Worm (Caenorhabditis elegans) whole organism, young adult: Measurements from ENCODE around the gene str-125.

Experiments used
- F23B12.7 ChIP-seq: sonication (generic microtip); optimal IDR thresholded peaks from 2 replicates; lab custom pipeline; 2017; ENCODE audit warnings: missing genetic modification characterization, mild to moderate bottlenecking, missing compliant biosample characterization, antibody characterized with exemption, moderate library complexity; ENCODE audit not compliant: insufficient read depth
- F49E8.2 ChIP-seq: sonication (generic microtip); optimal IDR thresholded peaks from 3 replicates; lab custom pipeline; 2017; ENCODE audit warnings: missing genetic modification characterization, mild to moderate bottlenecking, missing compliant biosample characterization, antibody characterized with exemption, moderate library complexity; ENCODE audit not compliant: insufficient read depth
- ama-1 ChIP-seq, 3 experiments: fragments of 150-350 bp in 1 of 3; sonication (generic microtip) in 2 of 3; optimal IDR thresholded peaks; 2 replicates each; lab custom pipeline; 2014 to 2018; ENCODE audit warnings: missing biosample characterization in 2 of 3, missing genetic modification characterization in 2 of 3, missing genetic modification reagents in 2 of 3
- ceh-40 ChIP-seq: fragments of 200-800 bp; sonication (Bioruptor generic); IDR thresholded peaks from 2 replicates; pipeline ENCODE4 v1.3.6; 2022; ENCODE audit warnings: missing genetic modification characterization, missing compliant biosample characterization
- ceh-58 ChIP-seq: fragments of 200-800 bp; sonication (Bioruptor generic); IDR thresholded peaks from 2 replicates; pipeline ENCODE4 v1.3.6; 2022; ENCODE audit warnings: missing genetic modification characterization, missing compliant biosample characterization
- efl-1 ChIP-seq: fragments of 150-350 bp; optimal IDR thresholded peaks from 2 replicates; lab custom pipeline; 2014; ENCODE audit warnings: missing biosample characterization, missing genetic modification reagents, missing genetic modification characterization
- egl-44 ChIP-seq: fragments of 200-800 bp; sonication (Bioruptor generic); IDR thresholded peaks from 2 replicates; pipeline ENCODE4 v1.3.6; 2022; ENCODE audit warnings: missing genetic modification reagents, missing genetic modification characterization, missing compliant biosample characterization
- fkh-3 ChIP-seq: sonication (generic microtip); optimal IDR thresholded peaks from 2 replicates; lab custom pipeline; 2016; ENCODE audit warnings: mild to moderate bottlenecking, missing genetic modification characterization, missing compliant biosample characterization
- hlh-26 ChIP-seq: fragments of 200-800 bp; sonication (Bioruptor generic); conservative IDR thresholded peaks from 2 replicates; pipeline ENCODE4 v1.3.6; 2022; ENCODE audit warnings: missing genetic modification reagents, missing genetic modification characterization, missing compliant biosample characterization
- nhr-80 ChIP-seq: sonication (generic microtip); optimal IDR thresholded peaks from 2 replicates; lab custom pipeline; 2016; ENCODE audit warnings: missing genetic modification characterization, missing compliant biosample characterization
- pbrm-1 ChIP-seq: fragments of 200-800 bp; sonication (Bioruptor generic); IDR thresholded peaks from 2 replicates; pipeline ENCODE4 v1.3.6; 2022; ENCODE audit warnings: missing genetic modification reagents, missing genetic modification characterization, missing compliant biosample characterization
- pha-4 ChIP-seq: fragments of 150-350 bp; sonication (generic microtip); optimal IDR thresholded peaks from 2 replicates; lab custom pipeline; 2014; ENCODE audit warnings: missing biosample characterization, missing genetic modification reagents, missing genetic modification characterization
- snpc-4 ChIP-seq, 5 experiments: fragments of 150-350 bp in 1 of 5; sonication (generic microtip) in 4 of 5; optimal IDR thresholded peaks; 2 replicates each; lab custom pipeline; 2014 to 2018; ENCODE audit warnings: missing genetic modification characterization in 5 of 5, missing biosample characterization in 3 of 5, antibody characterized with exemption in 2 of 5, mild to moderate bottlenecking in 2 of 5, missing compliant biosample characterization in 2 of 5, missing genotype in 2 of 5, moderate library complexity in 2 of 5, missing genetic modification reagents in 1 of 5
- ztf-25 ChIP-seq: fragments of 200-800 bp; sonication (Bioruptor generic); IDR thresholded peaks from 2 replicates; pipeline ENCODE4 v1.3.6; 2022; ENCODE audit warnings: missing genetic modification reagents, missing genetic modification characterization, missing compliant biosample characterization

DNA sequence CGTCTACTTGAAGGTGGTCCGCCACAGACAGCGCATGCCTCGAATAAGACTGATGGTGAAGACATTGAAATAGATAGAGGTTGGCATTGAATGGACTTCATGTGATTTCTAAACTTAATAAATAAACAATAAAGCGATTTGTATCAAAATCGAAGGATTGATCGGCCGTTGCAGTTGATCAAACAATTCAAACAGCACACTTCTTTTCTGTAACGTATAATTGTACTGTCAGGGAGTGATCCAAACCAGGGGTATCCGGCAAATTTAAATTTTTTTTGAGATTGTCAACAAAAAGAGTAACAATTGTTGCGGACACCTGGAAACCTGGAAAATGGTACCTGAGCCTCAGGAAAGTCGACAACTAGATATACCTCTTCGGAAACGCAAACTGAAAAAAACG, 28.7 kb upstream of the str-125 start, which contains the start of gene nhr-248:
- no peak for TF ChIP-seq F49E8.2 (tag; lab: Kevin White, UChicago)
- no peak for TF ChIP-seq egl-44 (GFP tag; lab: Robert Waterston, UW)
- TF ChIP-seq fkh-3 = no peak
- TF ChIP-seq ceh-40 (GFP tag; lab: Robert Waterston, UW) = no peak
- no peak for TF ChIP-seq ama-1 (optimal IDR thresholded peaks at IDR 0.05; lab: Kevin White, UChicago)
- no peak for TF ChIP-seq ama-1 (GFP tag; optimal IDR thresholded peaks at IDR 0.05; lab: Kevin White, UChicago)
- TF ChIP-seq F23B12.7 (tag; lab: Kevin White, UChicago) = no peak
- TF ChIP-seq pha-4 (tag; lab: Kevin White, UChicago) = no peak
- TF ChIP-seq ceh-58 (GFP tag; lab: Robert Waterston, UW) = no peak
- no peak for TF ChIP-seq pbrm-1 (GFP tag; lab: Robert Waterston, UW)
- no peak for TF ChIP-seq nhr-80 (tag; lab: Kevin White, UChicago)
- no peak for TF ChIP-seq hlh-26
- TF ChIP-seq ztf-25 (GFP tag; lab: Robert Waterston, UW) = no peak
- TF ChIP-seq snpc-4 (GFP tag; optimal IDR thresholded peaks at IDR 0.05; lab: Kevin White, UChicago) = no peak
- TF ChIP-seq snpc-4 (tag; optimal IDR thresholded peaks at IDR 0.05; lab: Kevin White, UChicago) = no peak
- no peak for TF ChIP-seq efl-1 (GFP tag; lab: Kevin White, UChicago)
